Fruit fly (Drosophila melanogaster) whole organism, embryonic: Measurements from ENCODE around the gene a10.

Experiments used
- ATbp ChIP-seq: fragments of 200-800 bp; sonication (Bioruptor generic); optimal IDR thresholded peaks from 2 replicates; lab custom pipeline; 2017; ENCODE audit warnings: missing biosample characterization, mild to moderate bottlenecking, missing genetic modification characterization, missing genetic modification reagents
- Atf-2 ChIP-seq: fragments of 200-800 bp; sonication (Bioruptor generic); optimal IDR thresholded peaks from 2 replicates; lab custom pipeline; 2016; ENCODE audit warnings: missing biosample characterization, missing genetic modification characterization
- C15 ChIP-seq: fragments of 200-800 bp; sonication (Bioruptor generic); IDR thresholded peaks from 3 replicates; pipeline ENCODE4 v1.3.6; 2022; ENCODE audit warnings: missing biosample characterization, missing genetic modification characterization
- CG11723 ChIP-seq: fragments of 200-800 bp; sonication (Bioruptor generic); optimal IDR thresholded peaks from 2 replicates; lab custom pipeline; 2017; ENCODE audit warnings: missing biosample characterization, mild to moderate bottlenecking, missing genetic modification characterization
- CG12104 ChIP-seq: fragments of 200-800 bp; sonication (Bioruptor generic); optimal IDR thresholded peaks from 3 replicates; lab custom pipeline; 2016; ENCODE audit warnings: missing biosample characterization, missing genetic modification characterization
- CG12219 ChIP-seq: fragments of 200-800 bp; sonication (Bioruptor generic); optimal IDR thresholded peaks from 3 replicates; lab custom pipeline; 2018; ENCODE audit warnings: missing biosample characterization, mild to moderate bottlenecking, missing genetic modification characterization
- CG14667 ChIP-seq: fragments of 200-800 bp; sonication (Bioruptor generic); IDR thresholded peaks from 2 replicates; pipeline ENCODE4 v1.3.6; 2022; ENCODE audit warnings: missing biosample characterization, missing genetic modification characterization
- CG15269 ChIP-seq: fragments of 200-800 bp; sonication (Bioruptor generic); optimal IDR thresholded peaks from 2 replicates; lab custom pipeline; 2018; ENCODE audit warnings: missing biosample characterization, mild to moderate bottlenecking, missing genetic modification characterization, moderate library complexity
- CG1602 ChIP-seq: fragments of 200-800 bp; sonication (Bioruptor generic); optimal IDR thresholded peaks from 3 replicates; lab custom pipeline; 2016; ENCODE audit warnings: missing biosample characterization, missing genetic modification characterization
- CG1603 ChIP-seq: fragments of 200-800 bp; sonication (Bioruptor generic); optimal IDR thresholded peaks from 2 replicates; lab custom pipeline; 2019; ENCODE audit warnings: missing biosample characterization, mild to moderate bottlenecking, missing genetic modification characterization, moderate library complexity
- CG18011 ChIP-seq: fragments of 200-800 bp; sonication (Bioruptor generic); optimal IDR thresholded peaks from 2 replicates; lab custom pipeline; 2017; ENCODE audit warnings: missing biosample characterization, missing genetic modification characterization, mild to moderate bottlenecking, moderate library complexity, missing genotype
- CG18619 ChIP-seq: fragments of 200-800 bp; sonication (Bioruptor generic); optimal IDR thresholded peaks from 3 replicates; lab custom pipeline; 2017; ENCODE audit warnings: missing biosample characterization, mild to moderate bottlenecking, missing genetic modification characterization
- CG2202 ChIP-seq: fragments of 200-800 bp; sonication (Bioruptor generic); optimal IDR thresholded peaks from 2 replicates; lab custom pipeline; 2018; ENCODE audit warnings: missing biosample characterization, mild to moderate bottlenecking, missing genetic modification characterization
- CG2889 ChIP-seq: fragments of 200-800 bp; sonication (Bioruptor generic); IDR thresholded peaks from 3 replicates; pipeline ENCODE4 v1.3.6; 2022; ENCODE audit warnings: missing biosample characterization, missing genetic modification characterization
- CG42726 ChIP-seq: fragments of 200-800 bp; sonication (Bioruptor generic); IDR thresholded peaks from 2 replicates; pipeline ENCODE4 v1.3.6; 2022; ENCODE audit warnings: missing biosample characterization, missing genetic modification characterization; ENCODE audit not compliant: partially characterized antibody
- CG4282 ChIP-seq: fragments of 200-800 bp; sonication (Bioruptor generic); optimal IDR thresholded peaks from 2 replicates; lab custom pipeline; 2016; ENCODE audit warnings: missing biosample characterization, missing genetic modification characterization
- CG7357 ChIP-seq: fragments of 200-800 bp; sonication (Bioruptor generic); IDR thresholded peaks from 3 replicates; pipeline ENCODE4 v1.3.6; 2022; ENCODE audit warnings: missing biosample characterization, missing genetic modification characterization
- CG7556 ChIP-seq: fragments of 200-800 bp; sonication (Bioruptor generic); optimal IDR thresholded peaks from 2 replicates; lab custom pipeline; 2017; ENCODE audit warnings: missing biosample characterization, mild to moderate bottlenecking, missing genetic modification characterization
- CG7839 ChIP-seq: fragments of 200-800 bp; sonication (Bioruptor generic); optimal IDR thresholded peaks from 3 replicates; lab custom pipeline; 2018; ENCODE audit warnings: missing biosample characterization, mild to moderate bottlenecking, missing genetic modification characterization, moderate library complexity
- Fer1 ChIP-seq: fragments of 200-800 bp; sonication (Bioruptor generic); optimal IDR thresholded peaks from 2 replicates; lab custom pipeline; 2017; ENCODE audit warnings: missing biosample characterization, mild to moderate bottlenecking, missing genetic modification characterization
- H15 ChIP-seq: fragments of 200-800 bp; sonication (Bioruptor generic); IDR thresholded peaks from 3 replicates; pipeline ENCODE4 v1.3.6; 2022; ENCODE audit warnings: missing biosample characterization, missing genetic modification characterization
- HHEX ChIP-seq: fragments of 200-800 bp; sonication (Bioruptor generic); optimal IDR thresholded peaks from 3 replicates; lab custom pipeline; 2017; ENCODE audit warnings: missing biosample characterization, mild to moderate bottlenecking, missing genetic modification characterization, missing genetic modification reagents
- MBD-R2 ChIP-seq: fragments of 200-800 bp; sonication (Bioruptor generic); IDR thresholded peaks from 2 replicates; pipeline ENCODE4 v1.3.6; 2022; ENCODE audit warnings: missing biosample characterization, missing genetic modification characterization
- Max ChIP-seq: fragments of 200-800 bp; sonication (Bioruptor generic); optimal IDR thresholded peaks from 2 replicates; lab custom pipeline; 2016; ENCODE audit warnings: missing biosample characterization, mild to moderate bottlenecking, missing genetic modification characterization
- NC2β ChIP-seq: fragments of 200-800 bp; sonication (Bioruptor generic); optimal IDR thresholded peaks from 2 replicates; lab custom pipeline; 2016; ENCODE audit warnings: missing biosample characterization, missing genetic modification characterization
- NK7.1 ChIP-seq: fragments of 200-800 bp; sonication (Bioruptor generic); optimal IDR thresholded peaks from 3 replicates; lab custom pipeline; 2016; ENCODE audit warnings: missing biosample characterization, missing genetic modification characterization
- Scr ChIP-seq: fragments of 200-800 bp; sonication (Bioruptor generic); IDR thresholded peaks from 2 replicates; pipeline ENCODE4 v1.3.6; 2022; ENCODE audit warnings: missing biosample characterization, missing genetic modification characterization; ENCODE audit not compliant: partially characterized antibody
- Sox100B ChIP-seq: fragments of 200-800 bp; sonication (Bioruptor generic); optimal IDR thresholded peaks from 3 replicates; lab custom pipeline; 2018; ENCODE audit warnings: missing biosample characterization, mild to moderate bottlenecking, missing genetic modification characterization
- Sox102F ChIP-seq: fragments of 200-800 bp; sonication (Bioruptor generic); optimal IDR thresholded peaks from 2 replicates; lab custom pipeline; 2018; ENCODE audit warnings: missing biosample characterization, mild to moderate bottlenecking, missing genetic modification characterization, moderate library complexity
- amos ChIP-seq: fragments of 200-800 bp; sonication (Bioruptor generic); IDR thresholded peaks from 2 replicates; pipeline ENCODE4 v1.3.6; 2022; ENCODE audit warnings: missing biosample characterization, missing genetic modification characterization; ENCODE audit not compliant: partially characterized antibody
- cad ChIP-seq: fragments of >200 bp; optimal IDR thresholded peaks from 2 replicates; lab custom pipeline; 2017; ENCODE audit warnings: missing biosample characterization, missing genetic modification characterization
- chinmo ChIP-seq: fragments of 200-800 bp; sonication (Bioruptor generic); IDR thresholded peaks from 4 replicates; pipeline ENCODE4 v1.3.6; 2022; ENCODE audit warnings: missing biosample characterization, missing genetic modification characterization; ENCODE audit not compliant: partially characterized antibody
- dm ChIP-seq: fragments of 200-800 bp; sonication (Bioruptor generic); optimal IDR thresholded peaks from 3 replicates; lab custom pipeline; 2016; ENCODE audit warnings: missing biosample characterization, missing genetic modification characterization
- fd64A ChIP-seq: fragments of 200-800 bp; sonication (Bioruptor generic); optimal IDR thresholded peaks from 3 replicates; lab custom pipeline; 2018; ENCODE audit warnings: missing biosample characterization, mild to moderate bottlenecking, missing genetic modification characterization
- fu2 ChIP-seq: fragments of 200-800 bp; sonication (Bioruptor generic); optimal IDR thresholded peaks from 2 replicates; lab custom pipeline; 2016; ENCODE audit warnings: missing biosample characterization, missing genetic modification characterization
- jigr1 ChIP-seq: fragments of 200-800 bp; sonication (Bioruptor generic); IDR thresholded peaks from 3 replicates; pipeline ENCODE4 v1.3.6; 2022; ENCODE audit warnings: missing biosample characterization, missing genetic modification characterization
- kah ChIP-seq: fragments of 200-800 bp; sonication (Bioruptor generic); optimal IDR thresholded peaks from 2 replicates; lab custom pipeline; 2018; ENCODE audit warnings: missing biosample characterization, mild to moderate bottlenecking, missing genetic modification characterization
- lbe ChIP-seq: fragments of 200-800 bp; sonication (Bioruptor generic); optimal IDR thresholded peaks from 2 replicates; lab custom pipeline; 2016; ENCODE audit warnings: missing biosample characterization, mild to moderate bottlenecking, missing genetic modification characterization
- luna ChIP-seq: fragments of 200-800 bp; sonication (Bioruptor generic); optimal IDR thresholded peaks from 2 replicates; lab custom pipeline; 2016; ENCODE audit warnings: missing biosample characterization, missing genetic modification characterization
- mam ChIP-seq: fragments of 200-800 bp; sonication (Bioruptor generic); optimal IDR thresholded peaks from 3 replicates; lab custom pipeline; 2016; ENCODE audit warnings: missing biosample characterization, missing genetic modification characterization
- nau ChIP-seq: fragments of 200-800 bp; sonication (Bioruptor generic); optimal IDR thresholded peaks from 3 replicates; lab custom pipeline; 2017; ENCODE audit warnings: missing biosample characterization, mild to moderate bottlenecking, missing genetic modification characterization, missing genetic modification reagents
- p53 ChIP-seq: fragments of 200-800 bp; sonication (Bioruptor generic); optimal IDR thresholded peaks from 2 replicates; lab custom pipeline; 2016; ENCODE audit warnings: missing biosample characterization, missing genetic modification characterization
- pb ChIP-seq: fragments of 200-800 bp; sonication (Bioruptor generic); optimal IDR thresholded peaks from 3 replicates; lab custom pipeline; 2016; ENCODE audit warnings: missing biosample characterization, missing genetic modification characterization
- prd ChIP-seq, 3 experiments: fragments of >200 bp in 2 of 3; fragments of 200-800 bp in 1 of 3; sonication (Bioruptor generic) in 1 of 3; optimal IDR thresholded peaks in 2 of 3; IDR thresholded peaks in 1 of 3; 2 replicates in 2 of 3; 3 replicates in 1 of 3; pipeline versions ENCODE4 v1.3.6 to Lab custom; 2017 to 2022; ENCODE audit warnings: missing biosample characterization in 1 of 3, missing genetic modification characterization in 1 of 3
- row ChIP-seq: fragments of 200-800 bp; sonication (Bioruptor generic); IDR thresholded peaks from 3 replicates; pipeline ENCODE4 v1.3.6; 2022; ENCODE audit warnings: missing biosample characterization, missing genetic modification characterization
- sens ChIP-seq: fragments of 200-800 bp; sonication (Bioruptor generic); peaks from one replicate; lab custom pipeline; 2016; ENCODE audit warnings: missing biosample characterization, missing genetic modification characterization
- tap ChIP-seq: fragments of 200-800 bp; optimal IDR thresholded peaks from 3 replicates; lab custom pipeline; 2019; ENCODE audit warnings: missing biosample characterization, mild to moderate bottlenecking, missing genetic modification characterization, moderate library complexity
- tin ChIP-seq: fragments of 200-800 bp; sonication (Bioruptor generic); optimal IDR thresholded peaks from 3 replicates; lab custom pipeline; 2016; ENCODE audit warnings: missing biosample characterization, missing genetic modification characterization
- tx ChIP-seq: fragments of 200-800 bp; sonication (Bioruptor generic); optimal IDR thresholded peaks from 2 replicates; lab custom pipeline; 2016; ENCODE audit warnings: missing biosample characterization, missing genetic modification characterization
- yki ChIP-seq: fragments of >200 bp; optimal IDR thresholded peaks from 3 replicates; lab custom pipeline; 2018

a10 gene

dm6 chr3L:17004218-17004759 is 19.3 kb downstream of the a10 start (continued):
- TF ChIP-seq MBD-R2 (GFP tag; lab: Robert Waterston, UW) (peak; percentile 55), cad (GFP tag; lab: Kevin White, UChicago) (no peak), CG4282 (GFP tag; lab: Kevin White, UChicago) (peak; percentile 83), C15 (GFP tag; lab: Robert Waterston, UW) (peak; percentile 85), CG18619 (GFP tag; lab: Kevin White, UChicago) (peak; percentile 88), yki (lab: Kevin White, UChicago) (no peak), fu2 (peak; percentile 90), H15 (GFP tag; lab: Robert Waterston, UW) (peak; percentile 80), CG2889 (GFP tag; lab: Robert Waterston, UW) (peak; percentile 82), kah (GFP tag; lab: Kevin White, UChicago) (peak; percentile 57), jigr1 (peak; percentile 83), chinmo (GFP tag; lab: Robert Waterston, UW) (0 out of 4 replicates have a peak, but pooled peaks have one; percentile 28), Scr (GFP tag; lab: Robert Waterston, UW) (no peak), NK7.1 (GFP tag; lab: Kevin White, UChicago) (peak; percentile 82), ATbp (GFP tag; lab: Kevin White, UChicago) (peak; percentile 70), tx (peak; percentile 86), amos (GFP tag; lab: Robert Waterston, UW) (no peak), CG1602 (GFP tag; lab: Kevin White, UChicago) (peak; percentile 68), Sox100B (peak; percentile 89), CG12104 (GFP tag; lab: Kevin White, UChicago) (peak; percentile 82), CG14667 (GFP tag; lab: Robert Waterston, UW) (peak; percentile 76), luna (GFP tag; lab: Kevin White, UChicago) (peak; percentile 76), pb (peak; percentile 72), prd (optimal IDR thresholded peaks at IDR 0.05; lab: Kevin White, UChicago) (no peak), prd (GFP tag; IDR thresholded peaks at IDR 0.05; lab: Robert Waterston, UW) (peak; percentile 90), dm (GFP tag; lab: Kevin White, UChicago) (peak; percentile 73), p53 (peak; percentile 83), HHEX (GFP tag; lab: Kevin White, UChicago) (peak; percentile 86), lbe (GFP tag; lab: Kevin White, UChicago) (no peak), Atf-2 (GFP tag; lab: Kevin White, UChicago) (peak; percentile 89), nau (GFP tag; lab: Kevin White, UChicago) (peak; percentile 69), mam (GFP tag; lab: Kevin White, UChicago) (peak; percentile 88), tap (tag; lab: Kevin White, UChicago) (peak; percentile 78), CG42726 (GFP tag; lab: Robert Waterston, UW) (0 out of 2 replicates have a peak, but pooled peaks have one; percentile 26), Sox102F (GFP tag; lab: Kevin White, UChicago) (peak; percentile 92), CG12219 (GFP tag; lab: Kevin White, UChicago) (peak; percentile 87), CG7357 (GFP tag; lab: Robert Waterston, UW) (peak; percentile 83), CG7839 (tag; lab: Kevin White, UChicago) (peak; percentile 93), CG2202 (tag; lab: Kevin White, UChicago) (peak; percentile 1), NC2β (GFP tag; lab: Kevin White, UChicago) (peak; percentile 51), fd64A (GFP tag; lab: Kevin White, UChicago) (peak; percentile 2), CG15269 (peak; percentile 92), CG11723 (GFP tag; lab: Kevin White, UChicago) (peak; percentile 74), CG7556 (GFP tag; lab: Kevin White, UChicago) (peak; percentile 93), CG18011 (GFP tag; lab: Kevin White, UChicago) (peak; percentile 59), row (GFP tag; lab: Robert Waterston, UW) (peak; percentile 83), CG1603 (tag; lab: Kevin White, UChicago) (peak; percentile 71), sens (peak; percentile 98), Max (GFP tag; lab: Kevin White, UChicago) (peak; percentile 78), tin (GFP tag; lab: Kevin White, UChicago) (peak; percentile 83), Fer1 (GFP tag; lab: Kevin White, UChicago) (peak; percentile 87)
